Fruit fly (Drosophila melanogaster) S2 (cell line): ENCODE results near the gene Tbcc.

Experiments used
- CG8478 ChIP-seq: fragments of >200 bp; optimal IDR thresholded peaks from 2 replicates; lab custom pipeline; 2018
- CTCF ChIP-seq, 2 experiments: fragments of >200 bp; optimal IDR thresholded peaks; 2 replicates each; lab custom pipeline; 2018

dm6 chr2L:4222921-4223279 is 35.3 kb upstream of the Tbcc start:
- TF ChIP-seq CG8478 (lab: Kevin White, UChicago) = no peak
- TF ChIP-seq CTCF (optimal IDR thresholded peaks at IDR 0.05; lab: Kevin White, UChicago) = no peak
